Fruit fly (Drosophila melanogaster) whole organism, embryonic: Measurements from ENCODE around the gene mTerf3.

Experiments
- BtbVII ChIP-seq: fragments of 200-800 bp; sonication (Bioruptor generic); optimal IDR thresholded peaks from 3 replicates; lab custom pipeline; 2017; ENCODE audit warnings: missing biosample characterization, mild to moderate bottlenecking, missing genetic modification characterization
- CG11504 ChIP-seq: fragments of 200-800 bp; sonication (Bioruptor generic); optimal IDR thresholded peaks from 3 replicates; lab custom pipeline; 2019; ENCODE audit warnings: missing biosample characterization, mild to moderate bottlenecking, missing genetic modification characterization, moderate library complexity
- CG11696 ChIP-seq: fragments of 200-800 bp; sonication (Bioruptor generic); IDR thresholded peaks from 2 replicates; pipeline ENCODE4 v1.3.6; 2022; ENCODE audit warnings: missing biosample characterization, missing genetic modification characterization
- CG11723 ChIP-seq: fragments of 200-800 bp; sonication (Bioruptor generic); optimal IDR thresholded peaks from 2 replicates; lab custom pipeline; 2017; ENCODE audit warnings: missing biosample characterization, mild to moderate bottlenecking, missing genetic modification characterization
- CG12744 ChIP-seq: fragments of 200-800 bp; sonication (Bioruptor generic); optimal IDR thresholded peaks from 2 replicates; lab custom pipeline; 2016; ENCODE audit warnings: missing biosample characterization, missing genetic modification characterization
- CG13296 ChIP-seq: fragments of 200-800 bp; sonication (Bioruptor generic); optimal IDR thresholded peaks from 3 replicates; lab custom pipeline; 2018; ENCODE audit warnings: missing biosample characterization, mild to moderate bottlenecking, missing genetic modification characterization
- CG13775 ChIP-seq: fragments of 200-800 bp; sonication (Bioruptor generic); optimal IDR thresholded peaks from 3 replicates; lab custom pipeline; 2017; ENCODE audit warnings: missing biosample characterization, mild to moderate bottlenecking, missing genetic modification characterization
- CG1602 ChIP-seq: fragments of 200-800 bp; sonication (Bioruptor generic); optimal IDR thresholded peaks from 3 replicates; lab custom pipeline; 2016; ENCODE audit warnings: missing biosample characterization, missing genetic modification characterization
- CG16815 ChIP-seq: fragments of 200-800 bp; sonication (Bioruptor generic); optimal IDR thresholded peaks from 3 replicates; lab custom pipeline; 2017; ENCODE audit warnings: missing biosample characterization, mild to moderate bottlenecking, missing genetic modification characterization
- CG17328 ChIP-seq: fragments of 200-800 bp; sonication (Bioruptor generic); IDR thresholded peaks from 2 replicates; pipeline ENCODE4 v1.3.6; 2022; ENCODE audit warnings: missing biosample characterization, missing genetic modification characterization
- CG34422 ChIP-seq: fragments of 200-800 bp; sonication (Bioruptor generic); IDR thresholded peaks from 3 replicates; pipeline ENCODE4 v1.3.6; 2022; ENCODE audit warnings: missing biosample characterization, missing genetic modification characterization
- CG3726 ChIP-seq: fragments of 200-800 bp; sonication (Bioruptor generic); IDR thresholded peaks from 3 replicates; pipeline ENCODE4, ENCODE4 v1.3.6; 2022; ENCODE audit warnings: missing biosample characterization, missing genetic modification characterization
- CG42726 ChIP-seq: fragments of 200-800 bp; sonication (Bioruptor generic); IDR thresholded peaks from 2 replicates; pipeline ENCODE4 v1.3.6; 2022; ENCODE audit warnings: missing biosample characterization, missing genetic modification characterization; ENCODE audit not compliant: partially characterized antibody
- CG4328 ChIP-seq: fragments of 200-800 bp; sonication (Bioruptor generic); optimal IDR thresholded peaks from 3 replicates; lab custom pipeline; 2017; ENCODE audit warnings: missing biosample characterization, missing genetic modification reagents, missing genetic modification characterization
- CG4360 ChIP-seq: fragments of 200-800 bp; sonication (Bioruptor generic); IDR thresholded peaks from 2 replicates; pipeline ENCODE4 v1.3.6; 2022; ENCODE audit warnings: missing biosample characterization, missing genetic modification characterization
- CG4730 ChIP-seq: fragments of 200-800 bp; sonication (Bioruptor generic); IDR thresholded peaks from 2 replicates; pipeline ENCODE4 v1.3.6; 2022; ENCODE audit warnings: missing biosample characterization, missing genetic modification characterization
- CG6175 ChIP-seq: fragments of 200-800 bp; sonication (Bioruptor generic); IDR thresholded peaks from 3 replicates; pipeline ENCODE4 v1.3.6; 2022; ENCODE audit warnings: missing biosample characterization, missing genetic modification characterization
- CG6683 ChIP-seq: fragments of 200-800 bp; sonication (Bioruptor generic); optimal IDR thresholded peaks from 2 replicates; lab custom pipeline; 2017; ENCODE audit warnings: missing biosample characterization, mild to moderate bottlenecking, missing genetic modification characterization, missing genetic modification reagents
- CG7839 ChIP-seq: fragments of 200-800 bp; sonication (Bioruptor generic); optimal IDR thresholded peaks from 3 replicates; lab custom pipeline; 2018; ENCODE audit warnings: missing biosample characterization, mild to moderate bottlenecking, missing genetic modification characterization, moderate library complexity
- CG8478 ChIP-seq: fragments of >200 bp; optimal IDR thresholded peaks from 2 replicates; lab custom pipeline; 2018
- CG8765 ChIP-seq: fragments of 200-800 bp; sonication (Bioruptor generic); IDR thresholded peaks from 2 replicates; pipeline ENCODE4 v1.3.6; 2022; ENCODE audit warnings: missing biosample characterization, missing genetic modification characterization
- D19B ChIP-seq: fragments of 200-800 bp; sonication (Bioruptor generic); optimal IDR thresholded peaks from 2 replicates; lab custom pipeline; 2017; ENCODE audit warnings: missing biosample characterization, mild to moderate bottlenecking, missing genetic modification characterization
- Gsc ChIP-seq: fragments of 200-800 bp; sonication (Bioruptor generic); IDR thresholded peaks from 2 replicates; pipeline ENCODE4 v1.3.6; 2022; ENCODE audit warnings: missing biosample characterization, missing genetic modification characterization
- Hmr ChIP-seq: fragments of 200-800 bp; sonication (Bioruptor generic); optimal IDR thresholded peaks from 3 replicates; lab custom pipeline; 2017; ENCODE audit warnings: mild to moderate bottlenecking, missing biosample characterization, missing genetic modification reagents, missing genetic modification characterization
- Hmx ChIP-seq: fragments of 200-800 bp; sonication (Bioruptor generic); optimal IDR thresholded peaks from 2 replicates; lab custom pipeline; 2016; ENCODE audit warnings: missing biosample characterization, missing genetic modification characterization
- Lim3 ChIP-seq: fragments of 200-800 bp; sonication (Bioruptor generic); IDR thresholded peaks from 2 replicates; pipeline ENCODE4 v1.3.6; 2022; ENCODE audit warnings: missing biosample characterization, missing genetic modification characterization
- MESR4 ChIP-seq: fragments of 200-800 bp; sonication (Bioruptor generic); optimal IDR thresholded peaks from 2 replicates; lab custom pipeline; 2018; ENCODE audit warnings: missing biosample characterization, mild to moderate bottlenecking, missing genetic modification characterization, moderate library complexity
- Pdp1 ChIP-seq, 2 experiments: fragments of 200-800 bp; sonication (Bioruptor generic); optimal IDR thresholded peaks; 3 replicates each; lab custom pipeline; 2016; ENCODE audit warnings: missing biosample characterization in 2 of 2, missing genetic modification characterization in 2 of 2, mild to moderate bottlenecking in 1 of 2, moderate library complexity in 1 of 2
- Sox100B ChIP-seq: fragments of 200-800 bp; sonication (Bioruptor generic); optimal IDR thresholded peaks from 3 replicates; lab custom pipeline; 2018; ENCODE audit warnings: missing biosample characterization, mild to moderate bottlenecking, missing genetic modification characterization
- Sox102F ChIP-seq: fragments of 200-800 bp; sonication (Bioruptor generic); optimal IDR thresholded peaks from 2 replicates; lab custom pipeline; 2018; ENCODE audit warnings: missing biosample characterization, mild to moderate bottlenecking, missing genetic modification characterization, moderate library complexity
- Stat92E ChIP-seq, 3 experiments: fragments of >200 bp in 2 of 3; fragments of 200-800 bp in 1 of 3; sonication (Bioruptor generic) in 1 of 3; optimal IDR thresholded peaks; 2 replicates each; lab custom pipeline; 2017 to 2019; ENCODE audit warnings: missing biosample characterization in 3 of 3, missing genetic modification characterization in 3 of 3, mild to moderate bottlenecking in 1 of 3, moderate library complexity in 1 of 3
- Xrp1 ChIP-seq: fragments of 200-800 bp; sonication (Bioruptor generic); IDR thresholded peaks from 2 replicates; pipeline ENCODE4 v1.3.6; 2022; ENCODE audit warnings: missing biosample characterization, missing genetic modification characterization
- btn ChIP-seq: fragments of 200-800 bp; sonication (Bioruptor generic); optimal IDR thresholded peaks from 2 replicates; lab custom pipeline; 2016; ENCODE audit warnings: missing biosample characterization, missing genetic modification characterization
- chif ChIP-seq, 2 experiments: fragments of 200-800 bp; sonication (Bioruptor generic); optimal IDR thresholded peaks; 3 replicates each; lab custom pipeline; 2016; ENCODE audit warnings: missing biosample characterization in 2 of 2, missing genetic modification characterization in 2 of 2
- cwo ChIP-seq: fragments of 200-800 bp; sonication (Bioruptor generic); optimal IDR thresholded peaks from 3 replicates; lab custom pipeline; 2017; ENCODE audit warnings: missing biosample characterization, missing genetic modification characterization, mild to moderate bottlenecking, moderate library complexity, missing genetic modification reagents
- dimm ChIP-seq: fragments of 200-800 bp; sonication (Bioruptor generic); IDR thresholded peaks from 2 replicates; pipeline ENCODE4 v1.3.6; 2022; ENCODE audit warnings: missing biosample characterization, missing genetic modification characterization
- fru ChIP-seq: fragments of >200 bp; optimal IDR thresholded peaks from 2 replicates; lab custom pipeline; 2017
- hbn ChIP-seq: fragments of 200-800 bp; sonication (Bioruptor generic); IDR thresholded peaks from 2 replicates; pipeline ENCODE4 v1.3.6; 2022; ENCODE audit warnings: missing biosample characterization, missing genetic modification characterization; ENCODE audit not compliant: partially characterized antibody
- ind ChIP-seq: fragments of 200-800 bp; sonication (Bioruptor generic); optimal IDR thresholded peaks from 3 replicates; lab custom pipeline; 2016; ENCODE audit warnings: missing biosample characterization, missing genetic modification characterization
- peb ChIP-seq: fragments of 200-800 bp; sonication (Bioruptor generic); IDR thresholded peaks from 2 replicates; pipeline ENCODE4 v1.3.6; 2022; ENCODE audit warnings: missing biosample characterization, missing genetic modification characterization
- psq ChIP-seq: fragments of 200-800 bp; sonication (Bioruptor generic); optimal IDR thresholded peaks from 2 replicates; lab custom pipeline; 2017; ENCODE audit warnings: missing biosample characterization, missing genetic modification characterization
- repo ChIP-seq: fragments of 200-800 bp; sonication (Bioruptor generic); optimal IDR thresholded peaks from 2 replicates; lab custom pipeline; 2016; ENCODE audit warnings: missing biosample characterization, missing genetic modification characterization
- ssp ChIP-seq: fragments of 200-800 bp; sonication (Bioruptor generic); IDR thresholded peaks from 2 replicates; pipeline ENCODE4 v1.3.6; 2022; ENCODE audit warnings: missing biosample characterization, missing genetic modification characterization
- sug ChIP-seq: fragments of 200-800 bp; optimal IDR thresholded peaks from 2 replicates; lab custom pipeline; 2019; ENCODE audit warnings: missing biosample characterization, mild to moderate bottlenecking, missing genetic modification characterization, moderate library complexity
- tll ChIP-seq, 2 experiments: fragments of 200-800 bp in 1 of 2; fragments of >200 bp in 1 of 2; sonication (Bioruptor generic) in 1 of 2; optimal IDR thresholded peaks; 2 replicates each; lab custom pipeline; 2017 to 2019; ENCODE audit warnings: missing biosample characterization in 2 of 2, missing genetic modification characterization in 2 of 2, mild to moderate bottlenecking in 1 of 2, moderate library complexity in 1 of 2
- vvl ChIP-seq: fragments of 200-800 bp; sonication (Bioruptor generic); IDR thresholded peaks from 2 replicates; pipeline ENCODE4 v1.3.6; 2022; ENCODE audit warnings: missing biosample characterization, missing genetic modification characterization
- yki ChIP-seq: fragments of >200 bp; optimal IDR thresholded peaks from 3 replicates; lab custom pipeline; 2018
- z ChIP-seq: fragments of 200-800 bp; sonication (Bioruptor generic); IDR thresholded peaks from 3 replicates; pipeline ENCODE4 v1.3.6; 2022; ENCODE audit warnings: missing biosample characterization, missing genetic modification characterization
- zen ChIP-seq: fragments of 200-800 bp; sonication (Bioruptor generic); optimal IDR thresholded peaks from 3 replicates; lab custom pipeline; 2018; ENCODE audit warnings: missing biosample characterization, mild to moderate bottlenecking, missing genetic modification characterization, moderate library complexity
- zen2 ChIP-seq: fragments of 200-800 bp; sonication (Bioruptor generic); IDR thresholded peaks from 3 replicates; pipeline ENCODE4 v1.3.6; 2022; ENCODE audit warnings: missing biosample characterization, missing genetic modification characterization; ENCODE audit not compliant: partially characterized antibody

mTerf3 gene

dm6 chr3L:20497124-20497996 is 23.2 kb downstream of the mTerf3 start, which contains the start of gene CG32425 (continued):
- TF ChIP-seq Xrp1 (GFP tag; lab: Robert Waterston, UW) (peak; percentile 14; the same call in 1 of the 2 replicates), zen2 (GFP tag; lab: Robert Waterston, UW) (no peak), CG4730 (GFP tag; lab: Robert Waterston, UW) (no peak), CG13296 (peak; percentile 6), zen (no peak), vvl (GFP tag; lab: Robert Waterston, UW) (no peak; the same call in 1 of the 2 replicates), D19B (GFP tag; lab: Kevin White, UChicago) (no peak), CG34422 (GFP tag; lab: Robert Waterston, UW) (peak; percentile 55; the same call in 2 of the 3 replicates), yki (lab: Kevin White, UChicago) (no peak), Sox102F (GFP tag; lab: Kevin White, UChicago) (no peak), Hmx (GFP tag; lab: Kevin White, UChicago) (no peak), sug (tag; lab: Kevin White, UChicago) (peak; percentile 15), btn (GFP tag; lab: Kevin White, UChicago) (no peak), CG6175 (no peak), CG7839 (tag; lab: Kevin White, UChicago) (peak; percentile 18), Gsc (GFP tag; lab: Robert Waterston, UW) (no peak), CG8478 (lab: Kevin White, UChicago) (no peak), CG13775 (GFP tag; lab: Kevin White, UChicago) (no peak), Sox100B (GFP tag; lab: Kevin White, UChicago) (no peak), CG12744 (GFP tag; lab: Kevin White, UChicago) (no peak), dimm (GFP tag; lab: Robert Waterston, UW) (no peak), CG8765 (GFP tag; lab: Robert Waterston, UW) (no peak), fru (no peak), CG16815 (no peak), CG1602 (GFP tag; lab: Kevin White, UChicago) (no peak), tll (GFP tag; optimal IDR thresholded peaks at IDR 0.05; lab: Kevin White, UChicago) (no peak), Hmr (peak; percentile 25), ssp (GFP tag; lab: Robert Waterston, UW) (no peak), CG4360 (GFP tag; lab: Robert Waterston, UW) (no peak), BtbVII (GFP tag; lab: Kevin White, UChicago) (no peak), CG4328 (GFP tag; lab: Kevin White, UChicago) (no peak), CG11696 (GFP tag; lab: Robert Waterston, UW) (no peak), peb (GFP tag; lab: Robert Waterston, UW) (no peak), hbn (no peak), CG11504 (peak; percentile 46), CG17328 (GFP tag; lab: Robert Waterston, UW) (no peak), repo (GFP tag; lab: Kevin White, UChicago) (no peak), CG6683 (GFP tag; lab: Kevin White, UChicago) (no peak), MESR4 (GFP tag; lab: Kevin White, UChicago) (peak; percentile 23), psq (no peak), CG11723 (GFP tag; lab: Kevin White, UChicago) (no peak), CG42726 (GFP tag; lab: Robert Waterston, UW) (no peak; the same call in 1 of the 2 replicates), Pdp1 (GFP tag; optimal IDR thresholded peaks at IDR 0.05; lab: Kevin White, UChicago) (peak in 1 of 2 experiments; percentile 80), CG3726 (GFP tag; lab: Robert Waterston, UW) (no peak), Lim3 (GFP tag; lab: Robert Waterston, UW) (no peak), Stat92E (GFP tag; optimal IDR thresholded peaks at IDR 0.05; lab: Kevin White, UChicago) (no peak), cwo (GFP tag; lab: Kevin White, UChicago) (no peak), ind (GFP tag; lab: Kevin White, UChicago) (no peak), z (no peak), chif (GFP tag; optimal IDR thresholded peaks at IDR 0.05; lab: Kevin White, UChicago) (no peak)
